Worm (Caenorhabditis elegans) whole organism, L4/young adult: Measurements from ENCODE around the gene twk-8.

Source experiments
- W03F9.2 ChIP-seq: fragments of 150-350 bp; optimal IDR thresholded peaks from 2 replicates; lab custom pipeline; 2014; ENCODE audit warnings: missing biosample characterization, missing genetic modification characterization
- him-1 ChIP-seq: sonication (generic microtip); optimal IDR thresholded peaks from 2 replicates; lab custom pipeline; 2016; ENCODE audit warnings: missing genotype, missing genetic modification reagents, missing genetic modification characterization, missing compliant biosample characterization

ce11 chrIV:9034340-9034739 is 47.8 kb upstream of the twk-8 start, which contains the start of gene C53D6.10:
- TF ChIP-seq him-1: no peak
- TF ChIP-seq W03F9.2 (tag; lab: Kevin White, UChicago): no peak
